Fruit fly (Drosophila melanogaster) S2 (cell line): ENCODE results near the gene CG31826.

Experiments used
- CG8478 ChIP-seq: fragments of >200 bp; optimal IDR thresholded peaks from 2 replicates; lab custom pipeline; 2018
- CTCF ChIP-seq, 2 experiments: fragments of >200 bp; optimal IDR thresholded peaks; 2 replicates each; lab custom pipeline; 2018

The CG31826 gene

DNA sequence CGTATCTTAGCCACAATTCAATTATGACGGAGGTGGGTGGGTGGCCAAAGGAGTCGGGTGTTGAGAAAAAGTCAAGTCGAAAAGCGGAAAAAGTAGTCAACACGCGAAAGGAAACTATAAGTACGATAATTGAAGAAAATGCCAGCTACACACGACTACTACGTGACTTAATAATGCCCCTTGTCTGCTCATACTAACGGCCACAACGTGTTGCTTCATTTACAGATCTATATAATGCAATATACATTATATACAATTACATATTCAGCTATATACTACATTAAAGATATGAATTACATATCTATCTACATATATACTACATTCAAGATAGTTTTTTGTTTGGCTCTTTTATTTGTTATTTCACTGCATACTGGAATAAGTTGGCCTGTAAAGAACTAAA is at the start of gene CG31826:
Gene CG31826, minus strand, starts transcription at position 101 of the 400 bp plus-strand sequence.
- TF ChIP-seq CTCF (optimal IDR thresholded peaks at IDR 0.05; lab: Kevin White, UChicago): no peak
- no peak for TF ChIP-seq CG8478 (lab: Kevin White, UChicago)

DNA sequence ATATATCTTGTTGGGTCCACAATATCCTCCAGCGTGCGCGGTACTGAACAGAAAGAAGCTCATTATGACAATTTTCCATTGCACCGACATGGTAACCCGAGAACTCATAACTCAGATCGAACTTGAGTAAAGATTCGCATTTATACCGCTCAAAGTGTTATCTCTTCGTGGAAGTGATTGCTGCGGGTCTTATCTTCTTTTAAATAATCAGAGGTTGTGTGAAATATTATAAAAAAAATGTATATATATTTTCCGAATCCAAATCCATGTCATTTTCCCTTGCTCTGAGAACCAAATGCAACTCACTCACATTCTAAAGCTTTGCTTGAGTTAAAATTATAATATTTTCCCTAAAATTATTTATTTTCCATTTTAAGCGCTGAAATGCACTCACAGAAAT is 39.1 kb upstream of the CG31826 start, which contains the start of gene CG42876:
Gene CG42876, minus strand, starts transcription at position 101 of the 400 bp plus-strand sequence.
- TF ChIP-seq CTCF (optimal IDR thresholded peaks at IDR 0.05; lab: Kevin White, UChicago) (no peak), CG8478 (lab: Kevin White, UChicago) (no peak)

DNA sequence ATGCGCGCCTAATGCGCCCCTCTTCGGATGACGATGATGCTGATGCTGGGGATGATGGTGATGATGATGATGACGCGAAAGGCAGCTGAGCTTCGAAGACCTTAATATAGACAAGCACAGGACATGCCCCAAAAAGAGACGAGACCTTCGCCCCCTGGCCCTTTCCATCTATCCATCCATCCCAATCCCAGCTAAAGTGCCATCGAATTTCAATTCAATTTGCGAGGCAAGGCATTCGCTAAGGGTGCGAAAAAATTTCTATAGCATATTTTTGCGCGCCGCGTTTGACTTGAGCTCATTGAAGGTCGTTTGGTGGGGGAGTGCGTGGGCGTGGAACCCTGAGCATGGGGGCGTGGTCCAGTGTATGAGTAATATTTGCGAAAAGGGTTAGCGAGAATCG is 23.4 kb upstream of the CG31826 start:
- TF ChIP-seq CTCF (optimal IDR thresholded peaks at IDR 0.05; lab: Kevin White, UChicago) (no peak), CG8478 (lab: Kevin White, UChicago) (no peak)

DNA sequence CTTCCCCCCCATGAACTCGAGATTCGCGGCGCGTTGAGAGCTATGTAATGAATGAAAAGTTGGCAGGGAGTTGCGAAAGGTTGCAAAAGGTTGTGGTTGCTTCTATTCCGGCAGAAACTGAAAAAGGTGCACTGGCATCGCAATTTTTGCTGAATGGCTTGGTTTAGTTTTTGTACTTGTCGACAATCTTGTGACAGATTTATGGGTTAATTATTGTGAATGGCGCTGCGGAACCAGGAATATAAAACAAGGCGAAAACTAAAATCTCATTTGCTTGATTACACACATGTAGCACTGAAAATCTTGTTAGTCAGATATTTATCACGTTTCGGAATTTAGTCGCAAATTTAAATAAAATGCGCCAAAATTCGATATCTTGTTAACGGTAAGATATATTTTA is 10.9 kb upstream of the CG31826 start, which contains the start of gene t-Grip91:
Gene t-Grip91, plus strand, starts transcription at position 301 of the 400 bp plus-strand sequence.
- TF ChIP-seq CG8478 (lab: Kevin White, UChicago): no peak
- TF ChIP-seq CTCF (optimal IDR thresholded peaks at IDR 0.05; lab: Kevin White, UChicago): no peak

DNA sequence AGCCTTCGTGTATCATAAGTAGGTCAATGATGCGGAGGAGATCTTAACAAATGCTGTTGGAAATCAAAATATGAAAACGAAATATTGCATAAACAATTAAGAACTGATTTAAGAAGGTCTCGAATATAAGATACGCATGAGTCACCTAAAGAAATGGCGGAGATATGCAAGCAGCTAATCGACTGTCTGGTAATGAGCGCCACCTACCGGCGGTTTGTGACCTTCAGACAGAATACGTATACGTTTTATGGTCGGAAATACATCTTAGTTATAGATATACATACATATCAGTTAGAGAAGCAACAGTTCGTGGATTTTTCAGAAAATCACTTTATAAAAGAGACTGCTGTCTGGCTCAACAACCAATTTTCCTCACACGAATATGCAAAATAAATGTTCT is 10.1 kb upstream of the CG31826 start:
- TF ChIP-seq CG8478 (lab: Kevin White, UChicago) (no peak), CTCF (optimal IDR thresholded peaks at IDR 0.05; lab: Kevin White, UChicago) (peak; percentile 80 to 83)

DNA sequence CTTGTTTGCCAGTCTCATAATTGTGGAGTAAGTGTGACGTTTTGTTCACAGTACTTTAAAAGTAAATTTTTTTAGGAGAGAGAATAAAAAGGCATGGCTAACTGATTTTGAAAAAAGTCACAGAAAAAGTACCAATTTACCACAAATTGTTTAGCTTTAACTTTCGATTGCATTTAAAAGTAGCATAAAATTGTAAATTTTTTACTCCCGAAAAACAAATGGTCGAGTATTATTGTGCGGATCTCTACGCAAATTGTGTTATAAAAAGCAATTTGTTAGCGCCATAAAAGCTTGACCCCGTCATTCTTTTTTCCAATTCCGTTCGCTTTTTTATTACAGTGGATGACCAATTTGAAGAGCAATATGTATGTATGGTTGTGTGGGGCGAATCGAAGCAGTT is 3.8 kb upstream of the CG31826 start, which contains the start of gene CG43760:
Gene CG43760, minus strand, starts transcription at position 101 of the 400 bp plus-strand sequence.
- TF ChIP-seq CTCF (optimal IDR thresholded peaks at IDR 0.05; lab: Kevin White, UChicago): no peak
- no peak for TF ChIP-seq CG8478 (lab: Kevin White, UChicago)

DNA sequence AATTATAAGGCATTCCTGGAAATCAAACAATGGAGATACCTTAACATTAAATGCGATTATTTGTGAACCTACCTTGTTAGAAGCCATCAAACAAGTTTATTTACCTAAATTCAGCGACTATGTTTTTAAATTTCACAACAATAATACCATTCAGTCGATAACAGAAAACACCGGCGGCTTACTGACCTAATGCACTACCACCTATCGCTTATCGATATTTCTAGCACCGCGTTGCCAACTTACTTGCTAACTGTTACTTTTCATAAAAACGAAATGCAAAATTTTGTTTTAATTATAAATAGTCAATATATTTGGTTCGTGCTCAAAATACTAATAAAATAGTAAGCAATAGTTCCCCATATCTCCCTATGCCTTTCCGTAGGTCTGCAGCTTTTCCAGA is 1.9 kb downstream of the CG31826 start, which contains the start of gene Ku80:
Gene Ku80, minus strand, starts transcription at position 182 of the 400 bp plus-strand sequence.
- no peak for TF ChIP-seq CTCF (optimal IDR thresholded peaks at IDR 0.05; lab: Kevin White, UChicago)
- TF ChIP-seq CG8478 (lab: Kevin White, UChicago): no peak

DNA sequence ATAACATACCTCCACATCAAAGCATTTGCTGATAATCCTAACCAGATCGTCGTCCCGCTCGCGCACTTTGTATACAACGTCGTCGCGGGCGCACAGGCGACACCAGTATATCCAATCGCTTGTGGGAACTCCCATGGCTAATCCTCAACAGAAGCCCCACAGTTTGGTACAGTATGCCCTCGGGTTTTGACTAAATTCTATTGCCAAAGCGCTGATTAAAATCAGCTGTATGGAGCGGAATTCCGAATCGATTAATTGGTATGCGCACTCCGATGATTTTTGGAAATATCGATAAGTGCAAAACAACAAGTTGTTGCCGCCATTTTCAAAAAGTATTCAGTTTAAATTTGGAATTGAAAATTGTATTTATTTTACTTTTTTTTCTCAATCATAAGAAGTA is 4.8 kb downstream of the CG31826 start, which contains the start of gene wek:
Gene wek, minus strand, starts transcription at position 253 of the 400 bp plus-strand sequence.
- TF ChIP-seq CTCF (optimal IDR thresholded peaks at IDR 0.05; lab: Kevin White, UChicago) (no peak), CG8478 (lab: Kevin White, UChicago) (no peak)

DNA sequence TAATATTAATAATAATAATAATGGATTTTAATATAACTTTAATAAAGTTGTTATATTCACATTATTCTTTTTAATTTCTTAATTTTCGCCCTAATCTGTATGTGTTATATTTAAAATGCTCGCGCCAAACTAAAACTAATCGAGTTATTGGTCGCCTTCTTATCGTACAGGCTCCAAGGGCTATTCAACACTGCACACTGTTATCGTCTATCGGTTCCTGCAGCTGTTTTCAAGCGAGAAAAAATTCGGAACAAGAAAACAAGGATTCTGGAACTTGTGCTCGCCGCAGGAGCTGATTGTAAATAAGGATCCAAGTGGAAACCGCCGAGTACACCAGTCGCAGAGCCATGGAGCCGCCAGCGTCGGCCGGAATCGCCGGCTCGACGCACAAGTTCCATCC is 8.9 kb downstream of the CG31826 start, which contains the start of gene CG3793:
Gene CG3793, plus strand, starts transcription at position 192 of the 400 bp plus-strand sequence.
- TF ChIP-seq CG8478 (lab: Kevin White, UChicago) (no peak), CTCF (optimal IDR thresholded peaks at IDR 0.05; lab: Kevin White, UChicago) (no peak)

DNA sequence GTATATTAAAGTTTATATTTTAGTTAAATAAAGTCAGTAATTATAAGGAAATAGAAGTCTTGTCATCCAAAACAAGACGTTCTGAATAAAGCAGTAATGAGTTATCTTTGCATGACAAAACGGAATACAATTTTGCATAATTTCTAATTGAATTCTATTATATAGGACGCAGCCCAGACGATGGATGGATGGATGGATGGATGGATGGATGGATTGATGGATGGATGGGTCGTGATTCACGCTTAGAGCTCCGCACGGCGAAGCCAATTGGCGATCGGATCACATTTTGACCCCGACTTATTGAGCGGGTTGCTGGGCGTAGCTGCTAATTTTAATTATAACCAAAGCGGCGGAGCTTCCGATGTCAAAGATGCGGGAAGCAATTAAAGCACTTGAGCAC is 9.5 kb downstream of the CG31826 start:
- no peak for TF ChIP-seq CG8478 (lab: Kevin White, UChicago)
- TF ChIP-seq CTCF (optimal IDR thresholded peaks at IDR 0.05; lab: Kevin White, UChicago): no peak

DNA sequence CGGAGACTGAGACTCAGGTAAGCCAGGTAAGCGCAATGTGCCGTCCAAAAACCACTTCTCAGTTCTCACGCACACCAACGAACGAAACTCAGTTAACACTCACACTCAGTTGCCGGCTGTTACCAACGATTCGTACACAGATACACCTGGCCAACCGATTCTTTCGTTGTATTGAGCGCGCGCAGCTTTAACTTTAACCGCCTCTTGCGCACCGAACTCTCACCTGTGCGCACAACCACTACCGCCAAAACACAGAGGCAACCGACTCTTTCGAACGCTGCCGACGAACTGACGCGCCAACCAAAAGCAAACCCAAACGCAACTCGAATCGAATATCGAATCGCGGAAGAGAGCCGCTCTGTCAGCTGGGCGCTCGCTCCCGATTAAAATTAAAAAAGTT is 10.4 kb downstream of the CG31826 start, which contains the start of gene Gli:
Gene Gli, minus strand, starts transcription at position 293 of the 400 bp plus-strand sequence.
- TF ChIP-seq CG8478 (lab: Kevin White, UChicago) (no peak), CTCF (optimal IDR thresholded peaks at IDR 0.05; lab: Kevin White, UChicago) (no peak)

DNA sequence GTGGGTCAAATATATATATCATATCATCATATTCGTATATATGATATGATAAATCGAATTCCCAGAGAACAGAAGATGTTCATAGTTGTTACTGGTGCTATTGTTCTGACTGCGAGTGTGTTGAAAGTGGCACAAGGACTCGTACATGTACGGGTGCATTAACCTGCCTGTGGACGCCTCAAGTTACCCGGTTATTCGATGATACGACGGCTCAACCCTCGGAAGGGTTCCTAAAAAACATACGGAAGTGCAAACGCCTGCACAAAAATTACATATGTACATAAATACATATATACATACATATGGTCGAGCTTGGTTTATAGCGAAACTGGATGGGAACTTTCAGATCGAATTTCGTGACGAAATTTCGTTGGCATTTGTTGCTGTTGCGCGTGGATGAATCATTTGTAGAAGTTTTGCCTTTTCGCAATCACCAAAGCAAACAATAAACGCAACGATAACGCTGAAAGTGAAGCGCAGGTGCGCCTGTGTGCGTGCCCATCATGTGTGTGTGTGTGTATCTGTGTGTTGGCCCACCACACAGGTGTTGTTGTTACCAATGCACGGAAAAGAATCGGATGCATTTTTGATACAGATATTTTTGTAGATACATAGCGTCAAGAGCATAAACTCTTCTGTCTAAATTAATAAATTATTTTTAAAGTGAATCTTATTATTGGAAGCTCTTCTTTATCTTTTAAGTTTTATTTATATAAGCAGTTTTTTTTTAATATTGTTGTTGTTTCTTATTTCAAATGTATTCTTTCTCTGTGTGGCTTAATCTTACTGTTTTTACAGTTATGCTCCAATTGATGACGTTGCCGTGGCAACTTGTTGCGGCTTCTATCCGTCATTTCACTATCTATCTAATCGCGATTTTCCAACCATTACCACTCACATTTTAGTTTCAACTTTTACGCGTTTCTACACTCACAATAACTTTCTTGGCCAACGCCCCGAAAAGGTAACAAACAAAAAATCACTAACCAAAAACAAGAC is 11.2 kb downstream of the CG31826 start:
- no peak for TF ChIP-seq CG8478 (lab: Kevin White, UChicago)

DNA sequence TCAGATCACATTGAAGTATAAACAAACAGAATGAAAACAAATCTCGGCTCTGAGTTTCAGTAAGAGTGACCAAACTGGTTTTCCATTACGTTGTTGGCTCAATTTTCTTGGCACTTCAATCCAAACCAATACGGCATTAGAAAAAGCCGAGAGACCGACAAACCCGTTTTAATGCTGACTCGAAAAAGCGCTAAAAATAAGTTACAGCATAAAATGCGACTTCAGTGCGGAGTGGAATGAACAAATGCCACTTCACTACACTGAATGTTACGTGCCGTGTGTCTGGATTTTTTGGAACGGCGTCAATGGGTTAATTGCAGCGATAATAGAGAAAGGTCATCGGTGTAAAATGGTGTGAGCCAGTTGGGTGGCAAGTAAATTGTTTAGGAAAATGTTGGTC is 12.2 kb downstream of the CG31826 start:
- TF ChIP-seq CG8478 (lab: Kevin White, UChicago) (no peak), CTCF (optimal IDR thresholded peaks at IDR 0.05; lab: Kevin White, UChicago) (no peak)

DNA sequence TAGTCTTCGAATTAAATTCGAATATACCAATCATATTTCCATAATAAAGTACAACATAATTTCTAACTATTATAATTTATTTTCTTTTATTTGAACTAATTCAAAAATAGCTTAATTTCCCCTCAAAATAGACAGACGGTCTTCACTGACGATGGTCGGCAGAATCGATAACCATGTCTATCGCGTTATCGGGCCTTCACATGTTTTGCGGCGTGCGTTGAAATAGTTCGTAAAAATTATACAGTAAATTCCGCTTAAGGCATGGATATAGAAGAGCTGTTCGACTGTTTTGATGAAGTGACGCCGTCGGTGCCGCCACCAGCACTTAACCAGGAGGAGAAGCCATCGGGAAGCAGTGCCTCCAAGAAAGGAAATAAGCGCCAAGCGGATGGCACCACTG is 20.8 kb downstream of the CG31826 start, which contains the start of gene Mtr4:
Gene Mtr4, plus strand, starts transcription at position 168 of the 400 bp plus-strand sequence.
- TF ChIP-seq CG8478 (lab: Kevin White, UChicago) (no peak), CTCF (optimal IDR thresholded peaks at IDR 0.05; lab: Kevin White, UChicago) (no peak)

DNA sequence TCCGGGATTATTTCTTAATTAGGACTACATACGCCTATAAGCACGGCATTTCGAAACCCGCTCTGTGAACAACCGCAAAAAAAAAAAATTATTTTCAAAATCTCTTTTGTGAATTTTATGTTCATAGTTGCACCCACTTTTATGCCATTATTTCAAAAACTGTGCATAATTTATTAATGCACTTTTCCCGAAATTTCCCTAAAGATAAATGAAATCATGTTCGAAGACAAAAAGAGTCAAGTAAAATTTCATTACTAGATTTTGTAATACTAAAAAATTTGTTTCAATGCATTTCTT is 21.7 kb downstream of the CG31826 start:
- TF ChIP-seq CG8478 (lab: Kevin White, UChicago) (no peak), CTCF (optimal IDR thresholded peaks at IDR 0.05; lab: Kevin White, UChicago) (no peak)
